Worm (Caenorhabditis elegans): Measurements from ENCODE around the gene srh-223.

- TF ChIP-seq ceh-39 (tag; optimal IDR thresholded peaks at IDR 0.05): no peak
- TF ChIP-seq nhr-28 (tag; optimal IDR thresholded peaks at IDR 0.05): no peak
- TF ChIP-seq M03D4.4 (tag; optimal IDR thresholded peaks at IDR 0.05): no peak
- no peak for TF ChIP-seq sem-2 (GFP tag; optimal IDR thresholded peaks at IDR 0.05)
- no peak for TF ChIP-seq sptf-1 (tag; optimal IDR thresholded peaks at IDR 0.05)
- TF ChIP-seq nhr-76 (tag; optimal IDR thresholded peaks at IDR 0.05): no peak
- TF ChIP-seq nhr-237 (tag; optimal IDR thresholded peaks at IDR 0.05): no peak
- no peak for TF ChIP-seq lin-13 (tag; optimal IDR thresholded peaks at IDR 0.05)
- no peak for TF ChIP-seq unc-62 (GFP tag; optimal IDR thresholded peaks at IDR 0.05)
- no peak for TF ChIP-seq nhr-2 (tag; optimal IDR thresholded peaks at IDR 0.05)
- no peak for TF ChIP-seq lsy-2 (tag; optimal IDR thresholded peaks at IDR 0.05)
Observed at ce11 chrIV:4029288-4029687, 47.6 kb downstream of the srh-223 start.

Data from whole organism, mixed stage, embryonic.